Worm (Caenorhabditis elegans) whole organism, young adult: Measurements from ENCODE around the gene srx-87.

Experiments
- cebp-2 ChIP-seq: fragments of 200-800 bp; sonication (Bioruptor generic); IDR thresholded peaks from 2 replicates; pipeline ENCODE4 v1.3.6; 2022; ENCODE audit warnings: missing genetic modification characterization, missing compliant biosample characterization
- nhr-120 ChIP-seq: fragments of 200-800 bp; sonication (Bioruptor generic); IDR thresholded peaks from 2 replicates; pipeline ENCODE4 v1.3.6; 2022; ENCODE audit warnings: missing genetic modification characterization, missing compliant biosample characterization
- pha-4 ChIP-seq: fragments of 150-350 bp; sonication (generic microtip); optimal IDR thresholded peaks from 2 replicates; lab custom pipeline; 2014; ENCODE audit warnings: missing biosample characterization, missing genetic modification reagents, missing genetic modification characterization

- TF ChIP-seq cebp-2 (GFP tag; lab: Robert Waterston, UW) (no peak), nhr-120 (GFP tag; lab: Robert Waterston, UW) (no peak), pha-4 (tag; lab: Kevin White, UChicago) (no peak)
These were observed 51.4 kb downstream of the srx-87 start, which contains the start of gene nlp-24 for ce11 chrV:11615948-11616681.
